Worm (Caenorhabditis elegans) whole organism, L2 larva: Measurements from ENCODE around the gene T06E4.5.

Experiments
- ZK546.5 ChIP-seq: sonication (generic microtip); optimal IDR thresholded peaks from 2 replicates; lab custom pipeline; 2017; ENCODE audit warnings: missing biosample characterization, missing genetic modification characterization
- ceh-82 ChIP-seq: fragments of 150-350 bp; optimal IDR thresholded peaks from 2 replicates; lab custom pipeline; 2014; ENCODE audit warnings: missing biosample characterization, missing genetic modification characterization
- crh-2 ChIP-seq: sonication (generic microtip); optimal IDR thresholded peaks from 2 replicates; lab custom pipeline; 2017; ENCODE audit warnings: missing biosample characterization, missing genetic modification characterization
- fos-1 ChIP-seq: fragments of 150-350 bp; optimal IDR thresholded peaks from 2 replicates; lab custom pipeline; 2014; ENCODE audit warnings: missing biosample characterization, missing genetic modification characterization
- nhr-12 ChIP-seq: fragments of 150-350 bp; optimal IDR thresholded peaks from 2 replicates; lab custom pipeline; 2014; ENCODE audit warnings: missing biosample characterization, missing genetic modification characterization
- snpc-4 ChIP-seq: fragments of 150-350 bp; optimal IDR thresholded peaks from 2 replicates; lab custom pipeline; 2014; ENCODE audit warnings: missing biosample characterization, missing genetic modification characterization
- ztf-4 ChIP-seq: fragments of 150-350 bp; optimal IDR thresholded peaks from 2 replicates; lab custom pipeline; 2014; ENCODE audit warnings: missing biosample characterization, missing genetic modification characterization

DNA sequence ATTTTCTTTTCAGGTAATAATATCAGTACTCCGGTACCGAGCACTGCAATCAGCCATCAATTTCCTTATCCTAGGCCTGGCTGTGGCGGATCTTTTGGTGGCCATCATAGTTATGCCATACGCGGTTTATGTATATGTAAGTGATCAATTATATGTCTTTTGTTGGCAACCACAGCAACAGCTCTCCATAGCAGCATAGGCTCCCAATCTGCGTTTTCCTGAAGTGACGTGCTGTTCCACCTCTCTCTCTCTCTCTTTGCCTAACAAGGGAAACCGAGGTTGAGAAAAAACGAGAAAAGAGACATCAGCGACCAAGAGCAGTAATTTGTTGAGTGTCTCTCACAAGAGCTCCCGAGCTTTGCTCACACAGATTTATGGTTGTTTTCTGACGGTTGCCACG is 21.8 kb upstream of the T06E4.5 start:
- no peak for TF ChIP-seq crh-2 (tag; lab: Kevin White, UChicago)
- no peak for TF ChIP-seq snpc-4 (tag; lab: Kevin White, UChicago)
- no peak for TF ChIP-seq fos-1 (tag; lab: Kevin White, UChicago)
- no peak for TF ChIP-seq ztf-4 (tag; lab: Kevin White, UChicago)
- TF ChIP-seq ceh-82 (tag; lab: Kevin White, UChicago): no peak
- TF ChIP-seq nhr-12 (tag; lab: Kevin White, UChicago): no peak
- TF ChIP-seq ZK546.5 (tag; lab: Kevin White, UChicago): no peak
